Fruit fly (Drosophila melanogaster) whole organism, embryonic: ENCODE data around the gene ddbt.
A peak's percentile ranks its signal among the peaks of the same experiment; 100 is the strongest.

Experiments
- Ada2b ChIP-seq: fragments of 200-800 bp; sonication (Bioruptor generic); IDR thresholded peaks from 2 replicates; pipeline ENCODE4 v1.3.6; 2022; ENCODE audit warnings: missing biosample characterization, missing genetic modification characterization
- BEAF-32 ChIP-seq: fragments of 200-800 bp; sonication (Bioruptor generic); optimal IDR thresholded peaks from 3 replicates; lab custom pipeline; 2017; ENCODE audit warnings: missing biosample characterization, missing genetic modification characterization, mild to moderate bottlenecking, moderate library complexity, missing genetic modification reagents
- CG10431 ChIP-seq: fragments of 200-800 bp; sonication (Bioruptor generic); optimal IDR thresholded peaks from 3 replicates; lab custom pipeline; 2018; ENCODE audit warnings: missing biosample characterization, mild to moderate bottlenecking, missing genetic modification characterization
- CG10565 ChIP-seq: fragments of 200-800 bp; sonication (Bioruptor generic); optimal IDR thresholded peaks from 3 replicates; lab custom pipeline; 2016; ENCODE audit warnings: missing biosample characterization, mild to moderate bottlenecking, missing genetic modification characterization
- CG11247 ChIP-seq: fragments of 200-800 bp; sonication (Bioruptor generic); IDR thresholded peaks from 2 replicates; pipeline ENCODE4 v1.3.6; 2022; ENCODE audit warnings: missing biosample characterization, missing genetic modification characterization
- CG11695 ChIP-seq: fragments of 200-800 bp; sonication (Bioruptor generic); IDR thresholded peaks from 3 replicates; pipeline ENCODE4 v1.3.6; 2022; ENCODE audit warnings: missing biosample characterization, missing genetic modification characterization
- CG12299 ChIP-seq: fragments of 200-800 bp; sonication (Bioruptor generic); optimal IDR thresholded peaks from 2 replicates; lab custom pipeline; 2018; ENCODE audit warnings: missing biosample characterization, mild to moderate bottlenecking, missing genetic modification characterization
- CG13123 ChIP-seq: fragments of 200-800 bp; sonication (Bioruptor generic); optimal IDR thresholded peaks from 2 replicates; lab custom pipeline; 2016; ENCODE audit warnings: missing biosample characterization, missing genetic modification characterization
- CG14441 ChIP-seq: fragments of 200-800 bp; sonication (Bioruptor generic); IDR thresholded peaks from 2 replicates; pipeline ENCODE4 v1.3.6; 2022; ENCODE audit warnings: missing biosample characterization, missing genetic modification characterization
- CG14860 ChIP-seq: fragments of 200-800 bp; sonication (Bioruptor generic); IDR thresholded peaks from 3 replicates; pipeline ENCODE4 v1.3.6; 2022; ENCODE audit warnings: missing biosample characterization, missing genetic modification characterization; ENCODE audit not compliant: partially characterized antibody
- CG16779 ChIP-seq: fragments of 200-800 bp; sonication (Bioruptor generic); IDR thresholded peaks from 2 replicates; pipeline ENCODE4 v1.3.6; 2022; ENCODE audit warnings: missing biosample characterization, missing genetic modification characterization
- CG1832 ChIP-seq: fragments of 200-800 bp; sonication (Bioruptor generic); optimal IDR thresholded peaks from 2 replicates; lab custom pipeline; 2017; ENCODE audit warnings: missing biosample characterization, mild to moderate bottlenecking, missing genetic modification characterization, inconsistent platforms
- CG2202 ChIP-seq: fragments of 200-800 bp; sonication (Bioruptor generic); optimal IDR thresholded peaks from 2 replicates; lab custom pipeline; 2018; ENCODE audit warnings: missing biosample characterization, mild to moderate bottlenecking, missing genetic modification characterization
- CG3281 ChIP-seq: fragments of 200-800 bp; sonication (Bioruptor generic); optimal IDR thresholded peaks from 3 replicates; lab custom pipeline; 2017; ENCODE audit warnings: missing biosample characterization, mild to moderate bottlenecking, missing genetic modification characterization
- CG34422 ChIP-seq: fragments of 200-800 bp; sonication (Bioruptor generic); IDR thresholded peaks from 3 replicates; pipeline ENCODE4 v1.3.6; 2022; ENCODE audit warnings: missing biosample characterization, missing genetic modification characterization
- CG3847 ChIP-seq: fragments of 200-800 bp; sonication (Bioruptor generic); IDR thresholded peaks from 2 replicates; pipeline ENCODE4 v1.3.6; 2022; ENCODE audit warnings: missing biosample characterization, missing genetic modification characterization
- CG5180 ChIP-seq: fragments of 200-800 bp; sonication (Bioruptor generic); optimal IDR thresholded peaks from 3 replicates; lab custom pipeline; 2017; ENCODE audit warnings: missing biosample characterization, missing genetic modification characterization, mild to moderate bottlenecking, moderate library complexity, missing genetic modification reagents
- CG6791 ChIP-seq: fragments of 200-800 bp; sonication (Bioruptor generic); IDR thresholded peaks from 3 replicates; pipeline ENCODE4 v1.3.6; 2022; ENCODE audit warnings: missing biosample characterization, missing genetic modification characterization; ENCODE audit not compliant: partially characterized antibody
- CG6854 ChIP-seq: fragments of 200-800 bp; sonication (Bioruptor generic); optimal IDR thresholded peaks from 3 replicates; lab custom pipeline; 2017; ENCODE audit warnings: missing biosample characterization, mild to moderate bottlenecking, missing genetic modification characterization
- CG7271 ChIP-seq: fragments of 200-800 bp; sonication (Bioruptor generic); optimal IDR thresholded peaks from 2 replicates; lab custom pipeline; 2018; ENCODE audit warnings: missing biosample characterization, mild to moderate bottlenecking, missing genetic modification characterization, moderate library complexity
- CG7556 ChIP-seq: fragments of 200-800 bp; sonication (Bioruptor generic); optimal IDR thresholded peaks from 2 replicates; lab custom pipeline; 2017; ENCODE audit warnings: missing biosample characterization, mild to moderate bottlenecking, missing genetic modification characterization
- CG7786 ChIP-seq: fragments of 200-800 bp; sonication (Bioruptor generic); optimal IDR thresholded peaks from 2 replicates; lab custom pipeline; 2016; ENCODE audit warnings: missing biosample characterization, missing genetic modification characterization
- CG9797 ChIP-seq: fragments of 200-800 bp; sonication (Bioruptor generic); optimal IDR thresholded peaks from 3 replicates; lab custom pipeline; 2018; ENCODE audit warnings: missing biosample characterization, mild to moderate bottlenecking, missing genetic modification characterization
- Dbx ChIP-seq: fragments of 200-800 bp; sonication (Bioruptor generic); IDR thresholded peaks from 3 replicates; pipeline ENCODE4 v1.3.6; 2022; ENCODE audit warnings: missing biosample characterization, missing genetic modification characterization
- Dfd ChIP-seq, 2 experiments: fragments of >200 bp; optimal IDR thresholded peaks; 2 replicates each; lab custom pipeline; 2017; ENCODE audit warnings: missing biosample characterization in 2 of 2, missing genetic modification characterization in 2 of 2
- Dp ChIP-seq: fragments of 200-800 bp; sonication (Bioruptor generic); optimal IDR thresholded peaks from 2 replicates; lab custom pipeline; 2018; ENCODE audit warnings: missing biosample characterization, mild to moderate bottlenecking, missing genetic modification characterization, moderate library complexity
- E2f1 ChIP-seq: fragments of 200-800 bp; sonication (Bioruptor generic); IDR thresholded peaks from 2 replicates; pipeline ENCODE4 v1.3.6; 2022; ENCODE audit warnings: missing biosample characterization, missing genetic modification characterization
- E2f2 ChIP-seq: fragments of 200-800 bp; sonication (Bioruptor generic); IDR thresholded peaks from 2 replicates; pipeline ENCODE4 v1.3.6; 2022; ENCODE audit warnings: missing biosample characterization, missing genetic modification characterization
- Eip74EF ChIP-seq, 2 experiments: fragments of 200-800 bp in 1 of 2; fragments of >200 bp in 1 of 2; sonication (Bioruptor generic) in 1 of 2; optimal IDR thresholded peaks; 2 replicates each; lab custom pipeline; 2017 to 2019; ENCODE audit warnings: missing biosample characterization in 2 of 2, missing genetic modification characterization in 2 of 2, mild to moderate bottlenecking in 1 of 2, moderate library complexity in 1 of 2
- GATAe ChIP-seq: fragments of 200-800 bp; sonication (Bioruptor generic); conservative IDR thresholded peaks from 2 replicates; pipeline ENCODE4 v1.3.6; 2022; ENCODE audit warnings: missing biosample characterization, missing genetic modification characterization
- Gug ChIP-seq: fragments of 200-800 bp; sonication (Bioruptor generic); IDR thresholded peaks from 4 replicates; pipeline ENCODE4 v1.3.6; 2022; ENCODE audit warnings: missing biosample characterization, missing genetic modification characterization
- Hey ChIP-seq: fragments of 200-800 bp; sonication (Bioruptor generic); optimal IDR thresholded peaks from 3 replicates; lab custom pipeline; 2018; ENCODE audit warnings: missing biosample characterization, mild to moderate bottlenecking, missing genetic modification characterization
- Jarid2 ChIP-seq: fragments of 200-800 bp; sonication (Bioruptor generic); optimal IDR thresholded peaks from 3 replicates; lab custom pipeline; 2017; ENCODE audit warnings: mild to moderate bottlenecking, missing biosample characterization, missing genetic modification reagents, missing genetic modification characterization
- Six4 ChIP-seq: fragments of 200-800 bp; sonication (Bioruptor generic); optimal IDR thresholded peaks from 2 replicates; lab custom pipeline; 2016; ENCODE audit warnings: missing biosample characterization, missing genetic modification characterization
- Sox100B ChIP-seq: fragments of 200-800 bp; sonication (Bioruptor generic); optimal IDR thresholded peaks from 3 replicates; lab custom pipeline; 2018; ENCODE audit warnings: missing biosample characterization, mild to moderate bottlenecking, missing genetic modification characterization
- ara ChIP-seq: fragments of 200-800 bp; sonication (Bioruptor generic); IDR thresholded peaks from 2 replicates; pipeline ENCODE4 v1.3.6; 2022; ENCODE audit warnings: missing biosample characterization, missing genetic modification characterization
- ase ChIP-seq: fragments of 200-800 bp; sonication (Bioruptor generic); IDR thresholded peaks from 3 replicates; pipeline ENCODE4 v1.3.6; 2022; ENCODE audit warnings: missing biosample characterization, missing genetic modification characterization
- bab2 ChIP-seq: fragments of 200-800 bp; sonication (Bioruptor generic); optimal IDR thresholded peaks from 2 replicates; lab custom pipeline; 2016; ENCODE audit warnings: missing biosample characterization, missing genetic modification characterization
- bcd ChIP-seq: fragments of 200-800 bp; sonication (Bioruptor generic); optimal IDR thresholded peaks from 2 replicates; lab custom pipeline; 2017; ENCODE audit warnings: missing biosample characterization, mild to moderate bottlenecking, missing genetic modification characterization
- ci ChIP-seq: fragments of 200-800 bp; sonication (Bioruptor generic); IDR thresholded peaks from 3 replicates; pipeline ENCODE4 v1.3.6; 2022; ENCODE audit warnings: missing biosample characterization, missing genetic modification characterization
- fd3F ChIP-seq: fragments of 200-800 bp; sonication (Bioruptor generic); optimal IDR thresholded peaks from 2 replicates; lab custom pipeline; 2018; ENCODE audit warnings: missing biosample characterization, mild to moderate bottlenecking, missing genetic modification characterization, moderate library complexity
- gem ChIP-seq: fragments of 200-800 bp; sonication (Bioruptor generic); optimal IDR thresholded peaks from 2 replicates; lab custom pipeline; 2019; ENCODE audit warnings: missing biosample characterization, mild to moderate bottlenecking, missing genetic modification characterization, moderate library complexity
- gsb ChIP-seq: fragments of 200-800 bp; sonication (Bioruptor generic); IDR thresholded peaks from 2 replicates; pipeline ENCODE4 v1.3.6; 2022; ENCODE audit warnings: missing biosample characterization, missing genetic modification characterization
- hbn ChIP-seq: fragments of 200-800 bp; sonication (Bioruptor generic); IDR thresholded peaks from 2 replicates; pipeline ENCODE4 v1.3.6; 2022; ENCODE audit warnings: missing biosample characterization, missing genetic modification characterization; ENCODE audit not compliant: partially characterized antibody
- sisA ChIP-seq: fragments of 200-800 bp; sonication (Bioruptor generic); IDR thresholded peaks from 2 replicates; pipeline ENCODE4 v1.3.6; 2022; ENCODE audit warnings: missing biosample characterization, missing genetic modification characterization
- tna ChIP-seq: fragments of 200-800 bp; sonication (Bioruptor generic); IDR thresholded peaks from 2 replicates; pipeline ENCODE4 v1.3.6; 2022; ENCODE audit warnings: missing biosample characterization, missing genetic modification characterization; ENCODE audit not compliant: partially characterized antibody
- twi ChIP-seq: fragments of 200-800 bp; optimal IDR thresholded peaks from 2 replicates; lab custom pipeline; 2019; ENCODE audit warnings: missing biosample characterization, mild to moderate bottlenecking, missing genetic modification characterization, moderate library complexity
- wdn ChIP-seq: fragments of 200-800 bp; sonication (Bioruptor generic); IDR thresholded peaks from 2 replicates; pipeline ENCODE4 v1.3.6; 2022; ENCODE audit warnings: missing biosample characterization, missing genetic modification characterization

ddbt gene

DNA sequence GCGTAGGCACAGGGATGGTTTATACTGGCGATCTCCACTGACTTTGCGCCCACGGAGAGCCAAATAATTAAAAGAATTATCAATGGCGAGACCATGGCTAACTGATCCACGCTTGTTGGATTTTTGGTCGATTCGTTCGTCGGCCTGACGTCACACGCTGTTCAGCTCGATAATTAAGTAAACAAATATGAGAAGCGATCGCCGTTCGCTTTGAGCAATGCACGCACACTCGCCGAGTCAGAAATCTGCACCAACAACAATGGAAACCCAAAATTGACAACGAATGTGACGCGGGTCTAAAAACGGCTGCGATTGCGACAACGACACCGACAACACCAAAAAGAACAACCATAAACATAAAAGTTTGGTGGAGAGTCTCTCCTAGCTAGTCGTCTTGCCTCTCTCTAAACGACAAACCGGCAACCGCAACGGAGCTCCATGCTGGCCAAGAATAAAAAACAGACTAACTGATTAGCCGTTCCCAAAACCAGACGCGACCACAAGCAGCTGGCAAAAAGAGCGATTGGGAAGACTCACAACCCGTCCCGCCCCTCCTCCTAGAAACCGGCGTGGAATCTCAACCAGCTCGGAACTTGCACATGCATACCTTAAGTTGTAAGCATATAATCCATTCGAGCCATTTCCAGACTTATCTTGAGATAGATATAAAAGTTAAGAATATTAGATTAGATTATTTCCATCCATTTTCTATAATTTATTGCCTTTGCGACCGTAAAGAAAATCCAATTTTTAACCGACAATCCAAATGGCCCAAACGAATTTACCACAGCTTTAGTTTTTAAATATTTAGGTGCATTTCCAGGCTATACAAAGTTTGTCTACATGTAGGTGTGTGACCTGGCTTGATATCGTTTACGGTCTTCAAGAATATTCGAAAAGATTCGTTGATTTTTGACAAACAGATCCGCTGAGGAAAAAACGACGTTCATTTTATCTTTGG, 15.2 kb downstream of the ddbt start, which contains the start of gene mthl9 (continued):
- TF ChIP-seq Gug (GFP tag; lab: Robert Waterston, UW) (no peak; the same call in 3 of the 4 replicates), E2f2 (GFP tag; lab: Robert Waterston, UW) (peak; percentile 40; the same call in 1 of the 2 replicates), Hey (no peak), CG5180 (GFP tag; lab: Kevin White, UChicago) (peak; percentile 16), BEAF-32 (GFP tag; lab: Kevin White, UChicago) (no peak), CG10431 (GFP tag; lab: Kevin White, UChicago) (no peak), CG9797 (no peak), CG14860 (GFP tag; lab: Robert Waterston, UW) (no peak), CG6791 (GFP tag; lab: Robert Waterston, UW) (no peak), CG16779 (no peak), Sox100B (GFP tag; lab: Kevin White, UChicago) (no peak), CG6854 (GFP tag; lab: Kevin White, UChicago) (no peak), wdn (GFP tag; lab: Robert Waterston, UW) (no peak), Dbx (GFP tag; lab: Robert Waterston, UW) (0 out of 3 replicates have a peak, but pooled peaks have one; percentile 19), E2f1 (GFP tag; lab: Robert Waterston, UW) (no peak), Six4 (GFP tag; lab: Kevin White, UChicago) (no peak), fd3F (GFP tag; lab: Kevin White, UChicago) (no peak), CG2202 (tag; lab: Kevin White, UChicago) (no peak), CG7786 (GFP tag; lab: Kevin White, UChicago) (no peak), hbn (GFP tag; lab: Robert Waterston, UW) (peak; percentile 49; the same call in 1 of the 2 replicates), Dfd (GFP tag; optimal IDR thresholded peaks at IDR 0.05; lab: Kevin White, UChicago) (no peak), CG14441 (GFP tag; lab: Robert Waterston, UW) (peak; percentile 41; the same call in 1 of the 2 replicates), Dp (GFP tag; lab: Kevin White, UChicago) (peak; percentile 38), ase (GFP tag; lab: Robert Waterston, UW) (no peak), Jarid2 (peak; percentile 60), CG10565 (GFP tag; lab: Kevin White, UChicago) (no peak), bcd (GFP tag; lab: Kevin White, UChicago) (no peak), GATAe (GFP tag; lab: Robert Waterston, UW) (peak; percentile 24; the same call in 1 of the 2 replicates), gem (no peak), Ada2b (GFP tag; lab: Robert Waterston, UW) (no peak), CG34422 (GFP tag; lab: Robert Waterston, UW) (peak; percentile 56; the same call in 1 of the 3 replicates), gsb (GFP tag; lab: Robert Waterston, UW) (no peak), ci (GFP tag; lab: Robert Waterston, UW) (0 out of 3 replicates have a peak, but pooled peaks have one; percentile 5), tna (GFP tag; lab: Robert Waterston, UW) (peak; percentile 32; the same call in 1 of the 2 replicates), bab2 (GFP tag; lab: Kevin White, UChicago) (no peak), CG12299 (tag; lab: Kevin White, UChicago) (no peak), CG3847 (GFP tag; lab: Robert Waterston, UW) (no peak), CG1832 (GFP tag; lab: Kevin White, UChicago) (no peak), CG3281 (GFP tag; lab: Kevin White, UChicago) (no peak), CG13123 (GFP tag; lab: Kevin White, UChicago) (no peak), sisA (GFP tag; lab: Robert Waterston, UW) (no peak), CG11695 (no peak), ara (no peak), CG7556 (GFP tag; lab: Kevin White, UChicago) (no peak), CG7271 (tag; lab: Kevin White, UChicago) (no peak), CG11247 (GFP tag; lab: Robert Waterston, UW) (no peak), Eip74EF (GFP tag; optimal IDR thresholded peaks at IDR 0.05; lab: Kevin White, UChicago) (peak in 1 of 2 experiments; percentile 15), twi (tag; lab: Kevin White, UChicago) (no peak)
